Fruit fly (Drosophila melanogaster): ENCODE measurements around the gene ems.

Gene ems

DNA sequence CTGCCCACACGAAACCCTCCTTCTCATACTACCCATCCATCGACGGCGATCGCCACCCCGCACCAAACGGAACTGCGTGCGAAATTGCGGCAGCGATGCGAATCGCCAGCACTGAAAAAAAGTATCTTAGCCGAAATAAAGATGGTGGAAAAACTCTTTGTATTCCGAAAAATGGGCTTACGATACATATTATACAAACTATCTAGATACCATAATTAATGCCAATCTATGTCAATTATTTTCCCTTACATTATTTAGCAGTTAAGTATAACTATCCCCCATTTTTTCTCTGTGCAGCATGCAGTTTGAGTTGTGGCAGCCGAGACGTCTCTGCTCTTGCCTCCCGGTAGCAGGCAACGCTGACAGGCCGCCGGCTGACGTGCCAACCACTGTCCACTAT lies 39.8 kb upstream of the ems start:
- peak; percentile 61; the same call in 1 of the 2 replicates for TF ChIP-seq Drgx (GFP tag; IDR thresholded peaks at IDR 0.05)
- peak in 1 of 2 experiments; percentile 39 for TF ChIP-seq bsh (GFP tag; optimal IDR thresholded peaks at IDR 0.05)
- TF ChIP-seq sens (GFP tag) = peak; percentile 52
- TF ChIP-seq zf30C (GFP tag; optimal IDR thresholded peaks at IDR 0.05) = peak; percentile 35
- TF ChIP-seq CG8478 (optimal IDR thresholded peaks at IDR 0.05) = no peak
- no peak for TF ChIP-seq CG1529 (GFP tag; optimal IDR thresholded peaks at IDR 0.05)
- TF ChIP-seq lov (optimal IDR thresholded peaks at IDR 0.05) = no peak
- 0 out of 3 replicates have a peak, but pooled peaks have one; percentile 15 for TF ChIP-seq lov (GFP tag; IDR thresholded peaks at IDR 0.05)

DNA sequence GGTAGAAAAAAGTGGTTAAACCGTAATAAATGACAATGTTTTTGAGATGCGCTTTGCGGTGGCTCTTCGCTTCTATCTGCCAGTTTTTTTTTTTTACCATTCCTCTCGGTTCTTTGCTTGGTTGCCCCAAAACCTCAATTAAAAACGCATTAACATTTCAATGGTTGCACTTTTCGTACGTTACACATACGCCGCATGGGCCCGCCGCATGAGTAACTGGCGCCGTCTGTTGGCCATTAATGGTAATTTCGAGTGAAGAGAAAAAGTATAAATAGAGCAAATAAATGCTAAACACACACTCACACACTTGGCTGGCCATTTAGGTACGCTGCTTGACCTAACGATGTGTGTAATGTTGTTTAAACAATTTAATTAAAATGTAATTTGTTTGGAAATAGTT lies 29.5 kb upstream of the ems start:
- TF ChIP-seq fd3F (GFP tag; optimal IDR thresholded peaks at IDR 0.05) (no peak), CG7372 (GFP tag; IDR thresholded peaks at IDR 0.05) (peak; percentile 51; the same call in 1 of the 2 replicates), wdn (GFP tag; IDR thresholded peaks at IDR 0.05) (no peak), pzg (GFP tag; optimal IDR thresholded peaks at IDR 0.05) (no peak), tup (GFP tag; optimal IDR thresholded peaks at IDR 0.05) (no peak), CG42726 (GFP tag; IDR thresholded peaks at IDR 0.05; ENCODE audit: partially characterized antibody) (no peak), abd-A (tag; optimal IDR thresholded peaks at IDR 0.05) (no peak), hb (GFP tag; IDR thresholded peaks at IDR 0.05; ENCODE audit: partially characterized antibody) (no peak), jing (GFP tag; optimal IDR thresholded peaks at IDR 0.05) (no peak), CG1792 (GFP tag; optimal IDR thresholded peaks at IDR 0.05) (no peak), so (GFP tag; IDR thresholded peaks at IDR 0.05) (no peak), CG9932 (GFP tag; IDR thresholded peaks at IDR 0.05) (no peak), zen (tag; optimal IDR thresholded peaks at IDR 0.05) (peak; percentile 48), ftz-f1 (GFP tag; optimal IDR thresholded peaks at IDR 0.05) (no peak), CTCF (GFP tag; optimal IDR thresholded peaks at IDR 0.05) (peak; percentile 80), pfk (GFP tag; optimal IDR thresholded peaks at IDR 0.05) (no peak), Oli (tag; optimal IDR thresholded peaks at IDR 0.05) (no peak), en (GFP tag; optimal IDR thresholded peaks at IDR 0.05) (no peak), CG5180 (GFP tag; optimal IDR thresholded peaks at IDR 0.05) (no peak), vvl (GFP tag; IDR thresholded peaks at IDR 0.05) (no peak), dm (GFP tag; optimal IDR thresholded peaks at IDR 0.05) (no peak), CG15011 (GFP tag; optimal IDR thresholded peaks at IDR 0.05) (no peak), zf30C (GFP tag; optimal IDR thresholded peaks at IDR 0.05) (no peak), Xrp1 (GFP tag; IDR thresholded peaks at IDR 0.05) (no peak)

DNA sequence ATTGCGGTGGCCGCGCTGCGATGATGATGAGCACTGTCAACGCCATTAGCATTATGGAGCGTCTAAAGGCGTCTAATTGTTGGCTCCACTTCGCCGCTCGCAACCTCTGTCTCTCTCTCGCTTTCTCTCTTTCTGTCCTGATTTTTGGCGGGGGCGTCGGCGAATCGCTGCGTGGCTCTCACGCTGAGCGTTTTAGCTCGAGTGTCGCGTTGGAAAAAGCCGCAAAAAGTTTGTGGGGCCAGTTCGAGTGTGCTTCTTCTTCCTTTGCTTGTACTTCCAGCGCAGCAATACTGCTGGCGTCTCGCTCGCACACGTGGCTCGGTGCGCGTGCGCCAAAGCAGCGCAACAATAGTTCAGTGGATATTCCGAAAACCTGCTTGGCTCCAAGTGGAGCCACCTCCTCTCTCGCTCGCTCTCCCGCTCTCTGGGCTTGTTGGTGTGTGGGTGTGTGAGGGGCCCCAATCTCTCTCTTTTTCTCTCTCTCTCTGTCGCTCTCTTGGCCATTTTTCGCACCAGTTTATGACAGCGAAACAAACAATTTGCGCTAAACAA lies 26.7 kb upstream of the ems start, which contains the start of gene E5:
Gene E5 (minus strand): TSS at position 51 of the 552 bp plus-strand sequence.
- TF ChIP-seq CG10565 (GFP tag; optimal IDR thresholded peaks at IDR 0.05) (no peak), CG10147 (GFP tag; optimal IDR thresholded peaks at IDR 0.05) (no peak), CG11723 (GFP tag; optimal IDR thresholded peaks at IDR 0.05) (no peak), sqz (GFP tag; optimal IDR thresholded peaks at IDR 0.05) (no peak), Bteb2 (GFP tag; optimal IDR thresholded peaks at IDR 0.05) (no peak), seq (GFP tag; IDR thresholded peaks at IDR 0.05) (peak; percentile 30; the same call in 1 of the 2 replicates), CG2202 (tag; optimal IDR thresholded peaks at IDR 0.05) (no peak), CoRest (tag; optimal IDR thresholded peaks at IDR 0.05) (peak; percentile 58), chinmo (GFP tag; IDR thresholded peaks at IDR 0.05; ENCODE audit: partially characterized antibody) (peak; percentile 75; the same call in 2 of the 4 replicates), ap (GFP tag; IDR thresholded peaks at IDR 0.05) (no peak), oc (tag; optimal IDR thresholded peaks at IDR 0.05) (no peak), CG11695 (GFP tag; IDR thresholded peaks at IDR 0.05) (peak; percentile 28; the same call in 1 of the 3 replicates), nmo (GFP tag; optimal IDR thresholded peaks at IDR 0.05) (peak; percentile 3), D19A (tag; optimal IDR thresholded peaks at IDR 0.05) (no peak), ems (GFP tag; optimal IDR thresholded peaks at IDR 0.05) (no peak), CG15011 (GFP tag; optimal IDR thresholded peaks at IDR 0.05) (no peak), E2f1 (GFP tag; IDR thresholded peaks at IDR 0.05) (no peak), wek (GFP tag; optimal IDR thresholded peaks at IDR 0.05) (no peak), D19B (GFP tag; optimal IDR thresholded peaks at IDR 0.05) (no peak), sisA (GFP tag; IDR thresholded peaks at IDR 0.05) (no peak), Atf-2 (GFP tag; optimal IDR thresholded peaks at IDR 0.05) (no peak)

All from whole organism, embryonic.